Worm (Caenorhabditis elegans): ENCODE data around the gene pqn-79.

Gene pqn-79

DNA sequence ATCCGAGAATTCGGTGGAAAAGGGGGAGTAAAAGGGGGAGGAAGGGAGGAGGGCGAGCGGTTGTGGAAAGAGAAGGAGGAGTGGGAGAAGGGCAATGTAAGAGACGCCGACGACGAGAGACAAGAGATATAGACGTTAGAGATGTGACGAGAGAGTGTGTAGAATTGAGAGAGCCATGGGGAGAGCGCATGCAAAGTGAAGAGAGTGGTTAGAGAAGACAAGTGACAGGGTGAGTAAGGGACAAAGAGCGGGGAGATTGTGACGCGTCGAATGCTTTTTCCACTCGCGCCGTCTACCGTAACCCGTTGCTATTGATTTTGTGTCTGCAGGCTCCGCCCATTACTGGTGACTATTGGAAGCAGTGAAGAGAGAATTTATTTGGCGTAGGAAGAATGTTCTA lies 24.6 kb upstream of the pqn-79 start (continued):
- 0 out of 2 replicates have a peak, but pooled peaks have one; percentile 25 for TF ChIP-seq arid-1 (GFP tag; conservative IDR thresholded peaks at IDR 0.05)
- TF ChIP-seq R02D3.7 (tag; optimal IDR thresholded peaks at IDR 0.05) = no peak
- TF ChIP-seq aha-1 (tag) = no peak
- peak; percentile 54 for TF ChIP-seq nhr-25 (tag; optimal IDR thresholded peaks at IDR 0.05; ENCODE audit: borderline replicate concordance, insufficient read depth)
- peak; percentile 98 for TF ChIP-seq duxl-1 (tag; optimal IDR thresholded peaks at IDR 0.05; ENCODE audit: poor library complexity)
- TF ChIP-seq nhr-77 (tag; optimal IDR thresholded peaks at IDR 0.05) = no peak
- TF ChIP-seq ceh-20 (GFP tag; IDR thresholded peaks at IDR 0.05) = no peak
- TF ChIP-seq fos-1 (tag; optimal IDR thresholded peaks at IDR 0.05) = no peak
- no peak for TF ChIP-seq ztf-11 (tag; optimal IDR thresholded peaks at IDR 0.05)
- TF ChIP-seq zip-11 (GFP tag; IDR thresholded peaks at IDR 0.05) = no peak
- TF ChIP-seq dpl-1 (GFP tag; optimal IDR thresholded peaks at IDR 0.05) = peak; percentile 64
- TF ChIP-seq mes-2 (tag; optimal IDR thresholded peaks at IDR 0.05; ENCODE audit: poor library complexity, severe bottlenecking) = no peak
- TF ChIP-seq php-3 (GFP tag; IDR thresholded peaks at IDR 0.05) = no peak
- TF ChIP-seq daf-12 (tag; optimal IDR thresholded peaks at IDR 0.05) = no peak
- TF ChIP-seq gei-8 (GFP tag; optimal IDR thresholded peaks at IDR 0.05) = no peak
- TF ChIP-seq F10B5.3 (tag; optimal IDR thresholded peaks at IDR 0.05) = peak; percentile 84
- no peak for TF ChIP-seq mxl-3 (GFP tag; optimal IDR thresholded peaks at IDR 0.05)
- peak; percentile 78 for TF ChIP-seq dve-1 (tag; optimal IDR thresholded peaks at IDR 0.05; ENCODE audit: insufficient read depth)
- peak; percentile 75 for TF ChIP-seq snpc-1.2 (GFP tag; IDR thresholded peaks at IDR 0.05)
- peak; percentile 74 for TF ChIP-seq ceh-28 (tag; optimal IDR thresholded peaks at IDR 0.05)
- peak; percentile 89 for TF ChIP-seq hmg-1.1 (GFP tag; IDR thresholded peaks at IDR 0.05)
- TF ChIP-seq F37D6.2 (tag; optimal IDR thresholded peaks at IDR 0.05) = peak; percentile 49
- TF ChIP-seq ceh-82 (tag; optimal IDR thresholded peaks at IDR 0.05) = no peak
- TF ChIP-seq ctbp-1 (GFP tag; IDR thresholded peaks at IDR 0.05) = no peak
- TF ChIP-seq dmd-8 (GFP tag; IDR thresholded peaks at IDR 0.05) = no peak
- no peak for TF ChIP-seq hlh-11 (tag; optimal IDR thresholded peaks at IDR 0.05)
- TF ChIP-seq lin-39 (tag; optimal IDR thresholded peaks at IDR 0.05) = no peak
- no peak for TF ChIP-seq nhr-10 (tag; optimal IDR thresholded peaks at IDR 0.05)
- TF ChIP-seq ZK337.2 (GFP tag; IDR thresholded peaks at IDR 0.05) = no peak
- peak; percentile 88 for TF ChIP-seq nhr-102 (tag; optimal IDR thresholded peaks at IDR 0.05)
- no peak for TF ChIP-seq unc-130 (GFP tag; optimal IDR thresholded peaks at IDR 0.05)
- no peak for TF ChIP-seq madf-5 (GFP tag; IDR thresholded peaks at IDR 0.05)
- no peak; the same call in 1 of the 2 replicates for TF ChIP-seq set-16 (GFP tag; IDR thresholded peaks at IDR 0.05)
- no peak for TF ChIP-seq zag-1 (tag; optimal IDR thresholded peaks at IDR 0.05)
- TF ChIP-seq Y75B8A.6 (GFP tag; IDR thresholded peaks at IDR 0.05) = no peak
- no peak for TF ChIP-seq snpc-4 (tag; optimal IDR thresholded peaks at IDR 0.05)
- TF ChIP-seq skn-1 (tag; optimal IDR thresholded peaks at IDR 0.05) = no peak
- TF ChIP-seq dmd-9 (GFP tag; IDR thresholded peaks at IDR 0.05) = no peak
- no peak for TF ChIP-seq lin-15B (tag; optimal IDR thresholded peaks at IDR 0.05)
- no peak for TF ChIP-seq T26A8.4 (GFP tag; IDR thresholded peaks at IDR 0.05)
- no peak for TF ChIP-seq dmd-6 (GFP tag; IDR thresholded peaks at IDR 0.05)
- no peak for TF ChIP-seq zip-2 (tag; optimal IDR thresholded peaks at IDR 0.05)
- TF ChIP-seq spr-3 (GFP tag; optimal IDR thresholded peaks at IDR 0.05) = no peak
- TF ChIP-seq egl-27 (tag; optimal IDR thresholded peaks at IDR 0.05) = no peak
- peak; percentile 64 for TF ChIP-seq nhr-6 (tag; optimal IDR thresholded peaks at IDR 0.05)
- no peak for TF ChIP-seq Y105C5A.15 (GFP tag; IDR thresholded peaks at IDR 0.05)
- no peak for TF ChIP-seq pqm-1 (tag; optimal IDR thresholded peaks at IDR 0.05)
- no peak for TF ChIP-seq D1046.2 (GFP tag; IDR thresholded peaks at IDR 0.05)
- peak; percentile 75 for TF ChIP-seq nhr-11 (tag; optimal IDR thresholded peaks at IDR 0.05)
- TF ChIP-seq madf-9 (GFP tag; conservative IDR thresholded peaks at IDR 0.05) = no peak; the same call in 1 of the 2 replicates
- TF ChIP-seq mdt-29 (GFP tag; IDR thresholded peaks at IDR 0.05) = no peak
- no peak for TF ChIP-seq aly-2 (tag; optimal IDR thresholded peaks at IDR 0.05)
- no peak for TF ChIP-seq nhr-41 (GFP tag; IDR thresholded peaks at IDR 0.05)

Data from whole organism, L4 larva.